Fruit fly (Drosophila melanogaster) whole organism, prepupa: ENCODE data around the gene Cpr65Ay.

Source experiments
- CG10631 ChIP-seq: fragments of 200-800 bp; sonication (Bioruptor generic); optimal IDR thresholded peaks from 2 replicates; lab custom pipeline; 2016; ENCODE audit warnings: missing biosample characterization, missing genetic modification characterization
- CG11762 ChIP-seq: fragments of 200-800 bp; sonication (Bioruptor generic); optimal IDR thresholded peaks from 3 replicates; lab custom pipeline; 2016; ENCODE audit warnings: missing biosample characterization, missing genetic modification characterization; ENCODE audit not compliant: insufficient read depth
- CG1621 ChIP-seq: fragments of 200-800 bp; sonication (Bioruptor generic); optimal IDR thresholded peaks from 3 replicates; lab custom pipeline; 2018; ENCODE audit warnings: missing biosample characterization, mild to moderate bottlenecking, missing genetic modification characterization
- CG16779 ChIP-seq: fragments of 200-800 bp; sonication (Bioruptor generic); optimal IDR thresholded peaks from 3 replicates; lab custom pipeline; 2017; ENCODE audit warnings: missing biosample characterization, mild to moderate bottlenecking, missing genetic modification characterization
- CG3032 ChIP-seq: fragments of 200-800 bp; optimal IDR thresholded peaks from 2 replicates; lab custom pipeline; 2019; ENCODE audit warnings: missing biosample characterization, mild to moderate bottlenecking, missing genetic modification characterization, moderate library complexity
- CG34406 ChIP-seq: fragments of 200-800 bp; sonication (Bioruptor generic); optimal IDR thresholded peaks from 3 replicates; lab custom pipeline; 2016; ENCODE audit warnings: missing biosample characterization, missing genetic modification characterization
- CG4318 ChIP-seq: fragments of 200-800 bp; sonication (Bioruptor generic); optimal IDR thresholded peaks from 3 replicates; lab custom pipeline; 2017; ENCODE audit warnings: missing biosample characterization, mild to moderate bottlenecking, missing genetic modification characterization
- CG6163 ChIP-seq: fragments of 200-800 bp; sonication (Bioruptor generic); IDR thresholded peaks from 3 replicates; pipeline ENCODE4 v1.3.6; 2022; ENCODE audit warnings: missing biosample characterization, missing genetic modification characterization
- CG6276 ChIP-seq: fragments of 200-800 bp; sonication (Bioruptor generic); optimal IDR thresholded peaks from 2 replicates; lab custom pipeline; 2017; ENCODE audit warnings: missing biosample characterization, mild to moderate bottlenecking, missing genetic modification characterization
- CG7368 ChIP-seq: fragments of 200-800 bp; sonication (Bioruptor generic); optimal IDR thresholded peaks from 3 replicates; lab custom pipeline; 2016; ENCODE audit warnings: missing biosample characterization, missing genetic modification characterization
- CG8319 ChIP-seq: fragments of 200-800 bp; sonication (Bioruptor generic); optimal IDR thresholded peaks from 3 replicates; lab custom pipeline; 2016; ENCODE audit warnings: missing biosample characterization, missing genetic modification characterization
- CG8632 ChIP-seq: fragments of 200-800 bp; sonication (Bioruptor generic); optimal IDR thresholded peaks from 3 replicates; lab custom pipeline; 2016; ENCODE audit warnings: missing biosample characterization, missing genetic modification characterization
- CG9139 ChIP-seq: fragments of 200-800 bp; sonication (Bioruptor generic); optimal IDR thresholded peaks from 3 replicates; lab custom pipeline; 2017; ENCODE audit warnings: missing biosample characterization, mild to moderate bottlenecking, missing genetic modification characterization
- Eip78C ChIP-seq: fragments of 200-800 bp; sonication (Bioruptor generic); peaks from one replicate; lab custom pipeline; 2016; ENCODE audit warnings: missing biosample characterization, missing genetic modification characterization
- Eip93F ChIP-seq: fragments of 200-800 bp; sonication (Bioruptor generic); optimal IDR thresholded peaks from 2 replicates; lab custom pipeline; 2016; ENCODE audit warnings: missing biosample characterization, mild to moderate bottlenecking, missing genetic modification characterization
- Ets96B ChIP-seq: fragments of 200-800 bp; optimal IDR thresholded peaks from 2 replicates; lab custom pipeline; 2019; ENCODE audit warnings: missing biosample characterization, mild to moderate bottlenecking, missing genetic modification characterization, moderate library complexity
- Gug ChIP-seq: fragments of 200-800 bp; sonication (Bioruptor generic); IDR thresholded peaks from 2 replicates; pipeline ENCODE4 v1.3.6; 2022; ENCODE audit warnings: missing biosample characterization, missing genetic modification characterization
- Hr38 ChIP-seq: sonication (Bioruptor generic); optimal IDR thresholded peaks from 2 replicates; lab custom pipeline; 2016; ENCODE audit warnings: missing biosample characterization, missing genetic modification characterization
- Lpt ChIP-seq: fragments of 200-800 bp; sonication (Bioruptor generic); optimal IDR thresholded peaks from 3 replicates; lab custom pipeline; 2016; ENCODE audit warnings: missing biosample characterization, missing genetic modification characterization
- Smox ChIP-seq: fragments of 200-800 bp; sonication (Bioruptor generic); optimal IDR thresholded peaks from 3 replicates; lab custom pipeline; 2016; ENCODE audit warnings: missing biosample characterization, missing genetic modification characterization
- Sox102F ChIP-seq: fragments of 200-800 bp; sonication (Bioruptor generic); optimal IDR thresholded peaks from 2 replicates; lab custom pipeline; 2016; ENCODE audit warnings: missing biosample characterization, mild to moderate bottlenecking, missing genetic modification characterization
- Sox15 ChIP-seq: fragments of 200-800 bp; sonication (Bioruptor generic); optimal IDR thresholded peaks from 3 replicates; lab custom pipeline; 2016; ENCODE audit warnings: missing biosample characterization, missing genetic modification characterization
- acj6 ChIP-seq: fragments of 200-800 bp; sonication (Bioruptor generic); optimal IDR thresholded peaks from 3 replicates; lab custom pipeline; 2016; ENCODE audit warnings: missing biosample characterization, missing genetic modification characterization
- dac ChIP-seq: fragments of 200-800 bp; sonication (Bioruptor generic); optimal IDR thresholded peaks from 2 replicates; lab custom pipeline; 2017; ENCODE audit warnings: missing biosample characterization, mild to moderate bottlenecking, missing genetic modification characterization
- esn ChIP-seq: fragments of 200-800 bp; sonication (Bioruptor generic); optimal IDR thresholded peaks from 2 replicates; lab custom pipeline; 2016; ENCODE audit warnings: missing biosample characterization, mild to moderate bottlenecking, missing genetic modification characterization, moderate library complexity
- fd59A ChIP-seq: fragments of 200-800 bp; sonication (Bioruptor generic); optimal IDR thresholded peaks from 2 replicates; lab custom pipeline; 2017; ENCODE audit warnings: missing biosample characterization, mild to moderate bottlenecking, missing genetic modification characterization, missing genetic modification reagents
- fd85E ChIP-seq: fragments of 200-800 bp; sonication (Bioruptor generic); optimal IDR thresholded peaks from 3 replicates; lab custom pipeline; 2016; ENCODE audit warnings: missing biosample characterization, missing genetic modification characterization
- lz ChIP-seq: fragments of 200-800 bp; sonication (Bioruptor generic); optimal IDR thresholded peaks from 3 replicates; lab custom pipeline; 2016; ENCODE audit warnings: missing biosample characterization, missing genetic modification characterization
- net ChIP-seq: fragments of 200-800 bp; sonication (Bioruptor generic); optimal IDR thresholded peaks from 3 replicates; lab custom pipeline; 2016; ENCODE audit warnings: missing biosample characterization, missing genetic modification characterization
- pdm3 ChIP-seq: fragments of 200-800 bp; sonication (Bioruptor generic); optimal IDR thresholded peaks from 3 replicates; lab custom pipeline; 2016; ENCODE audit warnings: missing biosample characterization, missing genetic modification characterization
- ss ChIP-seq, 2 experiments: fragments of 200-800 bp; sonication (Bioruptor generic); optimal IDR thresholded peaks; 2 replicates in 1 of 2; 3 replicates in 1 of 2; lab custom pipeline; 2017 to 2018; ENCODE audit warnings: mild to moderate bottlenecking in 2 of 2, missing biosample characterization in 2 of 2, missing genetic modification characterization in 2 of 2, moderate library complexity in 1 of 2
- svp ChIP-seq: fragments of 200-800 bp; sonication (Bioruptor generic); peaks from one replicate; lab custom pipeline; 2016; ENCODE audit warnings: missing biosample characterization, missing genetic modification characterization

Cpr65Ay gene

DNA sequence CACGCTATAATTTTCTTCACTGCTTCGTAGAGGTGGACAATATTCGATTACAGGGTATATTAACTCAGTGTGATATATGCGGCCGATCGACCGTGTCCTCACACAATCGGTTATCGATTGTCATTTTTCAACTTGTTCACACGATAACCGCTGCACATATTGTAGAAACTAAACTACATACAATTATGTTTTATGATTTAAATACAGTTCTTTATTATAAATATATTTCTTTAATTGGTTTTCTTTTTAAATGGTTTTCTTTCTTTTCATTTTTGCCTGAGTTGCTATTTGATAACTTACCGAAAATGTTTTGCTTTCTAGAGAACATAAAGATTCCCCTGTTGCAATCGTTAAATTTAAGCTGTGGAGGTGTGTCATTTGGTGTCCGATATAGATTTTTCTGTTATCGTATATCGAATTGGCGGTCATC, 15.4 kb upstream of the Cpr65Ay start, which contains the start of the genes fmt and CG7376:
fmt (minus strand) TSS at position 55 of the 430 bp plus-strand sequence.
CG7376 (plus strand) TSS at position 423 of the 430 bp plus-strand sequence.
- TF ChIP-seq CG1621 (no peak), CG3032 (tag; lab: Kevin White, UChicago) (peak; percentile 57), CG4318 (GFP tag; lab: Kevin White, UChicago) (no peak), Eip78C (no peak), CG8319 (GFP tag; lab: Kevin White, UChicago) (no peak), CG6276 (no peak), Sox102F (GFP tag; lab: Kevin White, UChicago) (no peak), CG6163 (GFP tag; lab: Robert Waterston, UW) (no peak), CG10631 (GFP tag; lab: Kevin White, UChicago) (no peak), Sox15 (GFP tag; lab: Kevin White, UChicago) (peak; percentile 18), CG8632 (GFP tag; lab: Kevin White, UChicago) (no peak), Gug (GFP tag; lab: Robert Waterston, UW) (peak; percentile 14; the same call in 1 of the 2 replicates), fd85E (GFP tag; lab: Kevin White, UChicago) (no peak), Ets96B (tag; lab: Kevin White, UChicago) (no peak), CG9139 (no peak), Hr38 (GFP tag; lab: Kevin White, UChicago) (no peak), CG16779 (tag; lab: Kevin White, UChicago) (no peak), esn (peak; percentile 53), ss (GFP tag; optimal IDR thresholded peaks at IDR 0.05; lab: Kevin White, UChicago) (no peak)

DNA sequence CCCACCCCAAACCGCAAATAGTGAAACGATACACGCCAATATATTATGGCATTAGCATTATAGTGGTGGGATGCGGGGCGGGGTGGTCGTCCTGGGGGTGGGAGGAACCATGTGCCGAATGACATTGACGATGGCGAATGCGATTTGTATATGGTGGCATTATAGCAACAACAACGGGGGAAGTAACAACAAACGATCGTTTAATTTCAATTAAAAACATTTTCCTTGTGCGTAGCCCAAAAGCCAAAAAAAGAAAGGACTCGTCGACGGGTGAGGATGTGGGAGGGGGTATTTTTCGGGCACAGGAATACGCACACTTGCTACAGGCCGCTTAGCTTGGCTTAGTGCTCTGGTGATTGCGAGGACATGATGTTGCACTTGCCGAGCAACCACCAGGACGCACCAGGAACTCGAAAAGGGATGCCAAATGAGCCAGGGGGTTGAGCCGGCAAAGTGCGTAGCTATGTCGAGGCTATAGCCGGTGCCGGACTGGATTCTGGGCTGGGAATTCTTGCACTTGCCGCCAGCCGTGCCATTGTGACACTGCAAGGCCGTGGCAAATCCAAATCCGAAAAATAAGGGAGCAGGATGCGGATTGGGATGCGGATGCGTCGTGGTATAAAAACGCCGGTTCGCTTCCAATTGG, 4.2 kb upstream of the Cpr65Ay start, which contains the start of gene Prdm13:
Prdm13 (plus strand) TSS at position 645 of the 646 bp plus-strand sequence.
- TF ChIP-seq Ets96B (tag; lab: Kevin White, UChicago) (no peak), ss (GFP tag; optimal IDR thresholded peaks at IDR 0.05; lab: Kevin White, UChicago) (no peak), esn (no peak), CG1621 (no peak), Smox (GFP tag; lab: Kevin White, UChicago) (no peak)

DNA sequence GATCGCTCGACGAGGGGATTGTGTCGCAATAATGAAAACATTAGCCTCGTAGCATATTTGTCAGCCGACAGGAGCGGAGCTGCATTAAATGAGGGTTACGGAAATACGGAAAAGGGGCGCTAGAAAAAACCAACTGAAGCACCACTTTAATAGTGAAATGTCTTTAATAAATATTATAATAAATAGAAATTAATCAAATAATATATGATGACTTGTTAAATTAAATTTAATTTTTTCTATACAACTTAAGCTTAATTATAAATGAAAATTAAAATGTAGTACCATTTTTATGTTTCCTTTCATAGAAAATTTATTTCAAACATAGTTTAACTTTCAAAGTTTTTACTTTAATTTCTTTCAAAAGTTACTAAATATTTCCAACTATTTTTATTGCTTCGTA, 3.6 kb upstream of the Cpr65Ay start:
- TF ChIP-seq CG11762, result no peak
- no peak for TF ChIP-seq svp (GFP tag; lab: Kevin White, UChicago)
- TF ChIP-seq pdm3, result no peak
- TF ChIP-seq ss (GFP tag; optimal IDR thresholded peaks at IDR 0.05; lab: Kevin White, UChicago), result no peak
- TF ChIP-seq dac, result no peak
- no peak for TF ChIP-seq Eip78C
- no peak for TF ChIP-seq Lpt (GFP tag; lab: Kevin White, UChicago)

DNA sequence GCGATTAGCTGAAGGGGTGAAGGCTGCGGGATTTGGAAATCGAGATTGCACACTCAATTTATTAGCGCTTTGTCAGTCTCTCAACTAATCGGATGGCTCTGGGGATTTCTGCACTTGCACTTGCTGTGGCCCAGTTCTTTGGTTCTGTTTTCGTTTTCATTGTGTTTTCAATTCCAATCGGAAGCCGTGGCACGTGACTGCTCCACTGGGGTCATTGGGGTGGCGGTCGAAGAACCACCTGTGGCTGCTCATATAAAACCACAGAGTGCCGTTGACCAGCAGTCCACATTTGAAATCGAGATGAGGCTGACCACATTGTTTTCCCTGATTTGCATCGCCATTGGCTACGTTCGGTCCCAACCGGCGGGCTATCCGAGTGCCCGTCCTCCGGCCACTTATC, 2.1 kb upstream of the Cpr65Ay start, which contains the start of gene Cpr65Az:
Cpr65Az (plus strand) TSS at position 301 of the 400 bp plus-strand sequence.
- TF ChIP-seq CG6276, result no peak
- TF ChIP-seq CG1621, result no peak
- no peak for TF ChIP-seq net (GFP tag; lab: Kevin White, UChicago)
- TF ChIP-seq fd59A (GFP tag; lab: Kevin White, UChicago), result no peak
- TF ChIP-seq Eip93F, result no peak
- TF ChIP-seq acj6 (GFP tag; lab: Kevin White, UChicago), result no peak
- TF ChIP-seq lz (GFP tag; lab: Kevin White, UChicago), result no peak
- no peak for TF ChIP-seq CG34406 (GFP tag; lab: Kevin White, UChicago)

DNA sequence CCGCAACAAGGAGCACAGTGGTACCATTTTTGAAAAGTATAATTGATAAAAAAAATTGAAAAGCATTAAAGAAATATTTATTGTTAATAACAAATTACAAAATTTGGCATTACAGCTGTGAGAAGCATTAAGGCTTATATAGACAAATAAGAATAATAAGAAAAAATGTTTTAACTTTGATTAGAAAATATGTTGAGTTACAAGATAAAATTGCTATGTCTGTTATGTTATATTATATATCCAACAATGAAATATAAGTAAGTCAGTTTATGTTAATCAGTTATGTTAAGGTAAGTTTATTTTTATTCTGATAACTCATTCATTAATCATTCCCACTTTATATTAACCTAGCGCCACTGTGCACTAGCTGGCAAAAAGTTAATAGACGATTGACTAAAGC, 1.4 kb upstream of the Cpr65Ay start:
- TF ChIP-seq svp (GFP tag; lab: Kevin White, UChicago) (peak; percentile 47), CG7368 (GFP tag; lab: Kevin White, UChicago) (no peak)
